Fruit fly (Drosophila melanogaster): Measurements from ENCODE around the gene skd.

The skd gene

DNA sequence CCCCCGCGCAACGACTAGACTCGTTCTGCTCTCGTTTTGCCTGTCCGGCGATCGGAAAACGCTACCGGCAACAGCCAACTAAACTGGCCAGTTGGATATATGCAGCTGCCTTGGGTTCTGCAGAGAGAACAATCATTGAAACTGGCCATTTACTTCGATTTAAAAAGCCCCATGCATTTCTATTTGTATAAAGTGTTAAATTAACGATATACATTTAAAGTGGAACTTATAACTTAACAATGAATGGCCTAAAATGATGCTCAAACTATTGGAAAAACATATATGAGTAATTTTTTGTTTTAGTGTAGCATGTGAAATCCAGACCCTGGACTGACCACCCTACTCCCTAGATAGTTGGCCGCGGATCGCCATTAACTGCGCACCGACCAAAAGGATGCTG is 38.4 kb downstream of the skd start:
- peak; percentile 10 for TF ChIP-seq sens (GFP tag)
- TF ChIP-seq nom (GFP tag; optimal IDR thresholded peaks at IDR 0.05) = peak; percentile 51
- peak in 1 of 2 experiments; percentile 81 for TF ChIP-seq bsh (GFP tag; optimal IDR thresholded peaks at IDR 0.05)
- no peak for TF ChIP-seq otp (GFP tag; IDR thresholded peaks at IDR 0.05)
- peak; percentile 12 for TF ChIP-seq Ets65A (GFP tag)
- no peak for TF ChIP-seq CG12942 (GFP tag; optimal IDR thresholded peaks at IDR 0.05)
- peak; percentile 62 for TF ChIP-seq Drgx (GFP tag; IDR thresholded peaks at IDR 0.05)

DNA sequence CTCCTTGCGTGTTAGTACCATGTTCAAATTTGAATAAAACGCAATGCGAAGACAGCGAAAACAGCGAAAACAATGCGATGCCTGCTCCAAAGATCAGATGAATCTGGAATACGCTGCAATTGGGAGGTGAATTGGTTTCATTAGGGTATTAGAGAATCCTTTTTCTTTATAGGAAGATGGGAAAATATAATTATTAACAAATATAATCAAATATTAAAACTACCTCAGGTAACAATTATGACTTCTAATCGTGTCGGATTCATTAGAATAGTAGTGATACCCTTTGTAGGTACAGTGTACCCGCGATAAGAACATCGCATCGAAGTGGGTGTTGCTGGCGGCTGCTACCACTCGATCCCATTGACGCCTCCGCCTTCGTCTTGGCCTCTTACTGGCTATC is 39.3 kb downstream of the skd start:
- no peak for TF ChIP-seq nom (GFP tag; optimal IDR thresholded peaks at IDR 0.05)
- no peak for TF ChIP-seq dan (GFP tag; IDR thresholded peaks at IDR 0.05)
- no peak for TF ChIP-seq CG13424 (tag; optimal IDR thresholded peaks at IDR 0.05)
- TF ChIP-seq Drgx (GFP tag; IDR thresholded peaks at IDR 0.05) = peak; percentile 34; the same call in 1 of the 2 replicates
- no peak for TF ChIP-seq CG8359 (GFP tag; optimal IDR thresholded peaks at IDR 0.05; ENCODE audit: borderline replicate concordance)
- no peak for TF ChIP-seq slou (GFP tag; optimal IDR thresholded peaks at IDR 0.05)
- TF ChIP-seq CG1529 (GFP tag; optimal IDR thresholded peaks at IDR 0.05) = no peak
- TF ChIP-seq Dfd (GFP tag; optimal IDR thresholded peaks at IDR 0.05) = no peak
- TF ChIP-seq bsh (GFP tag; optimal IDR thresholded peaks at IDR 0.05) = peak in 1 of 2 experiments; percentile 2
- TF ChIP-seq Lim3 (GFP tag; IDR thresholded peaks at IDR 0.05) = no peak
- 0 out of 3 replicates have a peak, but pooled peaks have one; percentile 1 for TF ChIP-seq hb (GFP tag; IDR thresholded peaks at IDR 0.05; ENCODE audit: partially characterized antibody)

DNA sequence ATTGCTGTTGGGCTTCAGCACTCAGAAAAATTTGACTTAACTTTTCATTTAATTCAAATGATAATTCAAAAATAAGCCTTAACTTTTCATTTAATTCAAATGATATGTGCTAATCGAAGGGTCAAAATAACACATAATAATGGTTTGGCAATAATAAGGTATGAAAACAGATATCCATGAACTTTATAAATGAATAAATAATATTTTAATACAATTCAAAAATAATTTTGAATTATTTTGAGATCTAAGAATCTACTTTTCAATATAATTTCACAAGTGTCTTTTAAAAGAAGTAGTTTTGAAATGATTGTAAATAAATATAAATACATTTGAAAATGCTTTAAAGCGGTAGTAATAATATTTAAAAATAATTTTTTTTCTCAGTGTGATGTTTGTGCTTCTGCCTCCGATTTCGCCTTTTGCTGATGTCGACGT is 40.3 kb downstream of the skd start:
- TF ChIP-seq Drgx (GFP tag; IDR thresholded peaks at IDR 0.05) (peak; percentile 69), psq (GFP tag; optimal IDR thresholded peaks at IDR 0.05) (no peak), bsh (GFP tag; optimal IDR thresholded peaks at IDR 0.05) (peak in 1 of 2 experiments; percentile 26), nom (GFP tag; optimal IDR thresholded peaks at IDR 0.05) (peak; percentile 18)

DNA sequence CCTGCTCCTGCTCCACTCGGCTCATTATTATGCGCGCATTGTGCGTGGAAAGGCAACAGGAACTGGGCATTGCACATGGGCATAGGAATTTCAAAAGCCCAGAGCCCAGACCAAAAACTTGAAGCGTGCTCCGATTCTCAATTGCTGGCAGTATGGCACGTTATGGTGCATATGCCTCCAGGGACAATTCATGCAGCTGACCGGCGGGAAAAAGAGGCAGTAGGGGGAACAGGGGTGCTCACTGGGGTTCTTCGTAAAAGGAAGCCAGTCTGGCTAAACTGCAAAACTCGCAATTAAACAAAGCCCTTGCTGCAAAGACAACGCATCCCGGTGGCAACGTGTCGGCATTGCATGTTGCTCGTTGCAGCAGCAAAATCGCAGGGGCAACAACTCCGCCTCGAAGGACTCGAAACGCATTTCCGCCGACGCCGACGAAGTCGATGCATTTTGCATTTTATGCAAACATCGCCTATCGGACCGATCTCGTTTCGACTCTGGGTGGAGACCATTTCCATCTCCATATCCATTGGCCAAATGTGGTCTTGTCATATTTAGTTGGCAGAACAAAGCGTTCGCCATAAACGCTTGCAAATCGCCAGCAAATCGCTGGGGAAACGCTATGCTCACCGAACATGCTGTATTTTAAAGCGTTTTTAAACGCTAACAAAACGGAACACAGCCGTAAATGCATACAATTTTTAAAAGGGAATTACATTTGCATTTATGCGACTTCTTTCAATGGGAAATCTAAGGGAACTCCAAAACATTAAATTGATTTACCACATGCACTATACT is 42.6 kb downstream of the skd start:
- peak; percentile 98 for TF ChIP-seq CG8359 (GFP tag; optimal IDR thresholded peaks at IDR 0.05; ENCODE audit: borderline replicate concordance)
- peak; percentile 38 for TF ChIP-seq nom (GFP tag; optimal IDR thresholded peaks at IDR 0.05)
- no peak for TF ChIP-seq Adf1 (GFP tag; IDR thresholded peaks at IDR 0.05)

DNA sequence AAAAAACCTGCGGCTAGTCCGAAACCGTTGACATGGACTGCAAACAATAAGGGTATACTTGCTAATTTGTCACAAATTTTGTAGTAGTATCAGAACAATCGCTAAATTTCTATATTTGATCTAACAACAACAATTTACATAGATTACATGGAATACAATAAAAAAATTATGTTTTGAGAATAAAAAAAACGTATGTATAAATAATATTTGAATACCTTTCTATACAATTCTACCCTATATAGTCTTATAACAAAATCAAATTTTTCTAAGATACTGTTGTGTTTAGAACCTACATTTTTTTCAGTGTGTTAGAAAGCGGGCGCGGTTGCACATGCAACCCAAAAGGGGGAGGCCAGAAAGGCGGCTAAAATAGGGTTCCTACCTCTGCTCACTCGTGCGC is 43.9 kb downstream of the skd start:
- TF ChIP-seq NC2β (GFP tag; optimal IDR thresholded peaks at IDR 0.05) (no peak), B-H2 (GFP tag; optimal IDR thresholded peaks at IDR 0.05) (no peak), Dll (GFP tag; IDR thresholded peaks at IDR 0.05; ENCODE audit: partially characterized antibody) (no peak), Abd-B (GFP tag; optimal IDR thresholded peaks at IDR 0.05) (no peak), YL-1 (GFP tag; optimal IDR thresholded peaks at IDR 0.05) (no peak), CG6175 (GFP tag; IDR thresholded peaks at IDR 0.05) (no peak), H2.0 (GFP tag; IDR thresholded peaks at IDR 0.05) (no peak), Hey (tag; optimal IDR thresholded peaks at IDR 0.05) (no peak), CG14014 (GFP tag; IDR thresholded peaks at IDR 0.05) (no peak), CG10979 (tag; optimal IDR thresholded peaks at IDR 0.05) (no peak), otp (GFP tag; IDR thresholded peaks at IDR 0.05) (no peak), CG10654 (GFP tag; optimal IDR thresholded peaks at IDR 0.05) (no peak), cad (GFP tag; optimal IDR thresholded peaks at IDR 0.05) (no peak)

DNA sequence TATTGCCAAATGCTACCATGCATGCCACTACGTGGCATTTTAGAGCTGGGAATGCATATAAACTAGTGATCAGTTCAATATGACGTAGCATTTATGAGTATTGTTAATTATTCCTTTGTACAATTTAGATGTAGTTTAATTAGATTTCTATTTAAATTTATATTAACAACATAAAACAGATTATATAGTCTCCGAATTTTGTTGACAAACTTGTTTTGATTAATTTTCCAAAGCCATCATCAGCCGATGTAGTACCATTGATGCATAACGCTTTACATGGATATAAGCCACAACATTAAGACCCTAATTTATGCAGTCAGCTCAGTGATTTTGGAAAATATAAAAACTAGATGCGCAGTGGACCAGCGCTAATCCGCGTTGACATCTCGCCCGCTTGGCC is 44.7 kb downstream of the skd start:
- TF ChIP-seq oc (tag; optimal IDR thresholded peaks at IDR 0.05) (peak; percentile 82), bsh (GFP tag; optimal IDR thresholded peaks at IDR 0.05) (peak in 1 of 2 experiments; percentile 12), CG9797 (GFP tag; optimal IDR thresholded peaks at IDR 0.05) (no peak)
